Worm (Caenorhabditis elegans): Measurements from ENCODE around the gene R10E4.3.

The R10E4.3 gene

DNA sequence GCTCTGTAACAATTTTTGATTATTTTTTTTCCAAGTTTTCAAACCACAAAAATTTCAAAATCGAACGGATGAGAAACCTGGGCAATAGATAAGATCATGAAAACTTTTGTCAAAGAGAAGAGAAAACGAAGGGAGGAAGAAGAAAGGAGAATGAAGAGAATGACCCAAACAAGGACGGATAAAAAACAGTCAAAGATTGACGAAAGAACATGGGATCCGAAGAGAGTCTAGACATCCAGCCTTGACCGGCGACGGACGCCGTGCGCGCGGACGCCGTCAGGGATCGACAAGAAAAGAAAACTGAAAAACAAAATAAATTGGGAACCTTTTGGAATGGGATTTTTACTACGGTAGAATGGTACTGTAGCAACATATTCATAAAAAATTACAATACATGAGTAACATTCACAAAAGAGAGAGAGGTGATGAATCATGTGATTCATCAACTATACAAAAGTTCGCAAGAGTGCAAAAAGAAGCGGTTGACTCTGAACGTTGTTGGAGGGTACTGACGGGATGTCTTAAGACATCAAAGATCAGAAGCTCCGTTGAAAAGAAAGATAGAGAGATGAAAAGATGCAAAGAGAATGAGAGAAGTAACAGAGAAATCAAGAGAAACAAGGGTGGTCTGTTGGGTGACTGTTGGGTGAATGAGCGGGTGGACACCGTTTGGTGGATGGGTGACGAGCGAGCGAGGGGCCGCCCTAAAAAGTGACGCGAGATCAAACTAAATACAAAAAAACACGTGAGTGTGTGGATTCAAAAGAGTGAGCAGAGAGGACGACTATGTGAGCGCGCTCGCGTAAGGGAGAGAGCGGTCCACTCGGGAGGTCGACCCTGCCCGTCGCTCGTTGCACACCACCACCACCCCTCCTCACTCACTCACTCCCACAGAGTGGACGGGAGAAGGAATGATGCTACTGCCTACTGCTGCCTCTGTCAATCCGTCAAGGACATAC, 6.8 kb downstream of the R10E4.3 start, which contains the start of gene sup-26:
TSS of gene sup-26 (minus strand) at position 10 of the 959 bp plus-strand sequence.
- TF ChIP-seq F13C5.2 (tag; optimal IDR thresholded peaks at IDR 0.05) (peak; percentile 60), sea-1 (GFP tag; conservative IDR thresholded peaks at IDR 0.05) (peak; percentile 83; the same call in 1 of the 2 replicates), hmg-4 (GFP tag; optimal IDR thresholded peaks at IDR 0.05) (peak; percentile 80), ama-1 (optimal IDR thresholded peaks at IDR 0.05) (no peak), hmbx-1 (tag; optimal IDR thresholded peaks at IDR 0.05) (no peak), B0310.2 (tag; optimal IDR thresholded peaks at IDR 0.05) (peak; percentile 41), scrt-1 (GFP tag; IDR thresholded peaks at IDR 0.05) (peak; percentile 51; the same call in 1 of the 2 replicates), tbx-37 (GFP tag; conservative IDR thresholded peaks at IDR 0.05) (no peak), tra-4 (tag; optimal IDR thresholded peaks at IDR 0.05) (peak; percentile 13), tbx-11 (GFP tag; IDR thresholded peaks at IDR 0.05) (no peak), hnd-1 (tag; optimal IDR thresholded peaks at IDR 0.05) (no peak), pes-1 (GFP tag; IDR thresholded peaks at IDR 0.05) (peak; percentile 49; the same call in 1 of the 2 replicates), ets-7 (tag; optimal IDR thresholded peaks at IDR 0.05) (peak; percentile 31), aly-1 (tag; optimal IDR thresholded peaks at IDR 0.05) (peak; percentile 78), ceh-36 (tag; optimal IDR thresholded peaks at IDR 0.05) (no peak), ceh-13 (GFP tag; optimal IDR thresholded peaks at IDR 0.05) (no peak), flt-1 (GFP tag; IDR thresholded peaks at IDR 0.05) (no peak; the same call in 1 of the 2 replicates)

DNA sequence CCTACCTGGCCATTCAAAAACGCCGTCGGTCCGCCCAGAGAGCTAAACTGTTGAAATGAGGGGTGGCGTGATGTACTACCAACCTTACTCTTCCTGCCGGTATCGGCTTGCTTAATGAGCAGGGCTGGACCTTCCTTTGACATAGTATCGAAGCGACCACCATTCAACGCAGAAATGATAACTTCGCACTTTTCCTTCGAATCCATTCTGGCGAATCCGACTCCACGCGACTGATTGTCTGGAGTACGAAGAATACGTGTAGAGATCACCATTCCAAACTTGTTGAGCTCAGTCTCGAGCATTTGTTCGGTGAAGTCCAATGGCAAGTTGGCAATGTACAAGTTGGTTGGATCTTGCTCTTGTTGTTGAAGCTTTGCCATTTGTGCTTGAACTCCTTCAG, 9.1 kb downstream of the R10E4.3 start:
- TF ChIP-seq tbx-37 (GFP tag; conservative IDR thresholded peaks at IDR 0.05) = no peak
- no peak for TF ChIP-seq tbx-11 (GFP tag; IDR thresholded peaks at IDR 0.05)
- TF ChIP-seq flt-1 (GFP tag; IDR thresholded peaks at IDR 0.05) = no peak
- TF ChIP-seq hnd-1 (tag; optimal IDR thresholded peaks at IDR 0.05) = no peak
- no peak for TF ChIP-seq ets-7 (tag; optimal IDR thresholded peaks at IDR 0.05)
- TF ChIP-seq ceh-13 (GFP tag; optimal IDR thresholded peaks at IDR 0.05) = no peak
- TF ChIP-seq sea-1 (GFP tag; conservative IDR thresholded peaks at IDR 0.05) = no peak

ce11 chrIII:4277762-4278161, 9.5 kb downstream of the R10E4.3 start:
- TF ChIP-seq ceh-13 (GFP tag; optimal IDR thresholded peaks at IDR 0.05) = no peak
- TF ChIP-seq ama-1 (optimal IDR thresholded peaks at IDR 0.05) = peak; percentile 11

DNA sequence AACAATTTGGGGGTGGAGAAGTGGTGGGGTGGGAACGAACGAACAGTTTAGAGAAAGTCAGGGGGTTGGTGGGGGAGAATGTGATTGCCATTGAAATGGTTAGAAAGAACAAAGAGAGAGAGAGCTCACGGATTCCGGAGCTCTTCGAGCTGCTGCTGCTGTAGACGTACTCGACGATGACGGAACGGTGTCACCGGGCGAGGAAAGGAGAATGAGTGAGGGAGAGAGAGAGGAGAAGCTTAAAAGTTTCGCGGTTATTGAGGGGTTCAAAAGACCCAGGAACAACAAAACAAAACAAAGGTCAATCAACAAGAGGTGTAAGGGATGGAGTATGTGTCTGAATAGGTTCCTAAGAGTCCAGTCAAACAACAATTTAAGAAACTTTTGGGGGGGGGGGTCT, 11.0 kb downstream of the R10E4.3 start:
- TF ChIP-seq tbx-37 (GFP tag; conservative IDR thresholded peaks at IDR 0.05) (no peak), hmg-4 (GFP tag; optimal IDR thresholded peaks at IDR 0.05) (no peak), ama-1 (optimal IDR thresholded peaks at IDR 0.05) (peak; percentile 94), tra-4 (tag; optimal IDR thresholded peaks at IDR 0.05) (no peak), ceh-13 (GFP tag; optimal IDR thresholded peaks at IDR 0.05) (no peak), aly-1 (tag; optimal IDR thresholded peaks at IDR 0.05) (no peak)

ce11 chrIII:4275704-4276103, 11.6 kb downstream of the R10E4.3 start:
- no peak for TF ChIP-seq ceh-13 (GFP tag; optimal IDR thresholded peaks at IDR 0.05)
- peak; percentile 41 for TF ChIP-seq ama-1 (optimal IDR thresholded peaks at IDR 0.05)
- TF ChIP-seq tbx-37 (GFP tag; conservative IDR thresholded peaks at IDR 0.05) = no peak; the same call in 1 of the 2 replicates
- TF ChIP-seq tra-4 (tag; optimal IDR thresholded peaks at IDR 0.05) = no peak

DNA sequence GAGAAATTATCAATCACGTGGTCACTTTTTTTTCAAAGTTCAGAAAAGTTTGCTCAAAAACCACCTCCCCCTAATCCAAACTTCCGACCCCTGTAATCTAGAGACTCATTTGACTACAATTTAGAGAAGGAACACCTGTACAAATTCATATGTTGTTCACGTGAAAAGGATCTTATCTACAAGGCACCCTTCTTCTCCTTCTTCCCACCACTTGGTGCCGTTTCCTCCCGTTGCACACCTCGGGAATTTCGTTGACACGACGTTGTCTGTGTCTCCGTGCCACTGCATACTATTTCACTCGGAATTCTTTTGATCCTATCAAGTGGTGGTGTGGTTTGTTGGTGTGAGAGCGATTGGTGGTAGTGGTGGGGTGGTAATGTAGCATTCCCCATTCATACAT, 12.8 kb downstream of the R10E4.3 start:
- peak; percentile 26 for TF ChIP-seq hmg-4 (GFP tag; optimal IDR thresholded peaks at IDR 0.05)
- TF ChIP-seq tra-4 (tag; optimal IDR thresholded peaks at IDR 0.05) = no peak

DNA sequence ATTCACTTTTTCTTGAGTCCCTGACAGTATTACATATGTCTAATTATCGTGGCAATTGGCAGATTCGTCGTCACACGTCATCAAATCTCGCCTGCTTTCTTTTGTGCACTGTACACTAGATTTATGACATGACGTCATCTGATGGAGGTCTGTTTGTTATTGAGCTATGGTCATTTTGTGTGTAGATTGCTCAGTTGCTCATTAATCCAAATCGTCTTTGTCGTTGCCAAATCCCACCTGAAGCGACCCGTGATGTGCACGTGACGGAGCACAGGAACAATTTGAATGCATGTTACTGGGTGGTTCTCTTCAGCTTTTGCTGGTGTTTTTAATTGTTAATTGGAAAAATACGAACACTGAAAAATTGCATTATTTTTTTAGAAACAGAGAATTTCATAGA, 14.4 kb downstream of the R10E4.3 start:
- TF ChIP-seq ceh-36 (tag; optimal IDR thresholded peaks at IDR 0.05) (peak; percentile 69), tra-4 (tag; optimal IDR thresholded peaks at IDR 0.05) (no peak), tbx-37 (GFP tag; conservative IDR thresholded peaks at IDR 0.05) (no peak), ets-7 (tag; optimal IDR thresholded peaks at IDR 0.05) (no peak), sea-1 (GFP tag; conservative IDR thresholded peaks at IDR 0.05) (no peak)

DNA sequence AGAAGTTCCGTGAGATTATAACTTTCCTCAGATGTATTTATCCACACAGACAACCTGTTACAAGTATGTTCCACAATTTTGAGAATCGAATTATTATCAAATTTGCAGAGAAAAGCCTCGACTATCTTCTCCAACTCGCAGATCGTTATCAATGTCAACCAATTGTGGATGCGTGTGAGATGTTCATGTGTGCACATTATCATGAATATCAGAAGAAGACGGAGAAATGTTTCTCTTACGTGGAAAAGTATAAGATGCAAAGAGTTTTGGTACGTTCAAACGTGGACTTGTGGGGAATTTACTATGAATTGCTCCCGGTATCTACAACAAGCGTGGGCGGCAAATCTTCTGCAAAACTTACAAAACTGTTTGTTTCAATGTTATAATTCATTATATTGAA, 16.2 kb downstream of the R10E4.3 start:
- TF ChIP-seq ceh-36 (tag; optimal IDR thresholded peaks at IDR 0.05) (no peak), sea-1 (GFP tag; conservative IDR thresholded peaks at IDR 0.05) (no peak), flt-1 (GFP tag; IDR thresholded peaks at IDR 0.05) (no peak), hmg-4 (GFP tag; optimal IDR thresholded peaks at IDR 0.05) (no peak), B0310.2 (tag; optimal IDR thresholded peaks at IDR 0.05) (no peak), ceh-13 (GFP tag; optimal IDR thresholded peaks at IDR 0.05) (no peak), hmbx-1 (tag; optimal IDR thresholded peaks at IDR 0.05) (no peak), tbx-37 (GFP tag; conservative IDR thresholded peaks at IDR 0.05) (no peak), ets-7 (tag; optimal IDR thresholded peaks at IDR 0.05) (no peak), hnd-1 (tag; optimal IDR thresholded peaks at IDR 0.05) (no peak), tra-4 (tag; optimal IDR thresholded peaks at IDR 0.05) (no peak), tbx-11 (GFP tag; IDR thresholded peaks at IDR 0.05) (no peak), F13C5.2 (tag; optimal IDR thresholded peaks at IDR 0.05) (no peak), ama-1 (optimal IDR thresholded peaks at IDR 0.05) (no peak), aly-1 (tag; optimal IDR thresholded peaks at IDR 0.05) (no peak), pes-1 (GFP tag; IDR thresholded peaks at IDR 0.05) (no peak), scrt-1 (GFP tag; IDR thresholded peaks at IDR 0.05) (no peak)

Measured in whole organism, early embryonic.